Worm (Caenorhabditis elegans): ENCODE measurements around the gene flh-1.

The flh-1 gene

ce11 chrIV:9243670-9244069 lies 20.4 kb downstream of the flh-1 start, which contains the start of gene rab-28:
TSS of gene rab-28 (minus strand) at chrIV:9244012.
- TF ChIP-seq W03F9.2 (tag; optimal IDR thresholded peaks at IDR 0.05) (no peak), him-1 (tag; optimal IDR thresholded peaks at IDR 0.05) (no peak), dao-5 (tag; optimal IDR thresholded peaks at IDR 0.05) (no peak)

DNA sequence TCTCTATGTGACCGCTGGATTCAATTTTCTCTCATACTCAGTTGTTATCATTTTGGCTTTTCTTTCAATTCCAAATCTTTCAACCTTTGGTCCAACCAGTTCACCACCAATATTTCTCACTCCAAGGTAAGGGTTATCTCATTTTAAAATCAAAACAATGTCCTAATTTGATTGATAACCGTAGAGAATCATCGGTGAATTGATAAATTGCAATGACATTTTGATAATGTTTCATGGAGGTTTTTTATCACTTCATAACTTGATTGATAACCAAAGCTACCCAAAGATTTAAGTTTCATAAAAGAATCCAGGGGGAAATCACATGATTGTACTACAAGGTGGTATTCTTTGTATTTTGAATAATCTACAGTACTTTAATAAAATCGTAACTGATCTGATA lies 24.9 kb downstream of the flh-1 start:
- no peak for TF ChIP-seq him-1 (tag; optimal IDR thresholded peaks at IDR 0.05)
- no peak for TF ChIP-seq dao-5 (tag; optimal IDR thresholded peaks at IDR 0.05)
- no peak for TF ChIP-seq W03F9.2 (tag; optimal IDR thresholded peaks at IDR 0.05)

DNA sequence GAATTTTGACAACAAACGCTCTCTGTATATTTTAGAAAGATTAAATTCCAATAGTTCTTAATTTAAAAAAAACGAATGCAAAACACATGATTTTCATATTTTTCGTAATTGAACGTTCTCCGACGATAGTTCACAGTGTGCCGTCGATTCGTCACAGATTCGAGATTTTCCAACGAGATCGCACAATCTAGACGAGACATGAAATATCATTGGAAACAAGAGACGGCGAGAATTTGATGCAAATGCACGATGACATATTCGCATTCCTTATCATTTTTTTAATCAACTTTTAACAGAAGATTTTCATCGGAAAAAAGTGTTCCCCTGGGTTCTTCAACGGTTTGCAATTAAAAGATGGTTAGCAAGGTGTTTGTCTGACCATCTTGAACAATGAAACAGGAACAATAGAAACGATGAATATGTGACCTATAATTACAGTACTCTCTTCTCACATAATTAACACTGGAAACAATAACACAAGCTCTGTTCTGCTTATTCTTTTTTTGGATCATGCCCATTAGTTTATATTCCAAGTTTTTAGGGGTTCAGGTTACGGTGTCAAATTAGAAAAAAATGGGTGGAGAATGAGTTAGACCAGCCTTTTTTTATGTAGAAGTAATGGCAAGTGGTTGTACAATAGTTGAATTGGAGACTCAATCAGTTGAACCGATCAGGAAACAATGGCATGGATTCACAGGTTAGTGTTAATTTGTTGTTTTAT lies 31.5 kb downstream of the flh-1 start, which contains the start of gene Y11D7A.3:
Gene Y11D7A.3 (plus strand): TSS at position 671 of the 721 bp plus-strand sequence.
- TF ChIP-seq dao-5 (tag; optimal IDR thresholded peaks at IDR 0.05) (no peak), him-1 (tag; optimal IDR thresholded peaks at IDR 0.05) (no peak), W03F9.2 (tag; optimal IDR thresholded peaks at IDR 0.05) (no peak)

ce11 chrIV:9227650-9228049 lies 36.4 kb downstream of the flh-1 start:
- TF ChIP-seq dao-5 (tag; optimal IDR thresholded peaks at IDR 0.05) (no peak), him-1 (tag; optimal IDR thresholded peaks at IDR 0.05) (no peak), W03F9.2 (tag; optimal IDR thresholded peaks at IDR 0.05) (no peak)

- TF ChIP-seq dao-5 (tag; optimal IDR thresholded peaks at IDR 0.05), result no peak
- no peak for TF ChIP-seq him-1 (tag; optimal IDR thresholded peaks at IDR 0.05)
- TF ChIP-seq W03F9.2 (tag; optimal IDR thresholded peaks at IDR 0.05), result no peak
These were observed 39.2 kb downstream of the flh-1 start, which contains the start of gene C46C2.3 for ce11 chrIV:9224825-9225224. TSS of gene C46C2.3 (plus strand) at chrIV:9225125.

DNA sequence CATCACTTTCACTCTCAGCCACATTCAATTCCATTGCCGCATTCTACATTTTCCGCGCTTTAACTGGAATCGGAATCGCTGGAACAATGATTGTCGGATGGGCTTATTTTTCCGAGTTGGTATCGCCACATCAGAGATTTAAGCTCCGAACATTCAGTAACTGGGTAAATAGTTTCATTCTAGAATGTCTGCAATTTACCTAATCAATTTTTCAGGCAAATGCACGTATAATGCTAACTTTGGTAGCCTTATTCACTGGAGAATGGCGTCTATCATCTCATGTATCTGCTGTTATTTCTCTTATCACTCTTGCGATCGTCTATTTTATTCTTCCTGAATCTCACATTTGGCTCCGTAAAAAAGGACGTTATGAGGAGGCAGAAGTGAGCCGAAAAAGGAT lies 45.7 kb downstream of the flh-1 start:
- TF ChIP-seq dao-5 (tag; optimal IDR thresholded peaks at IDR 0.05), result no peak
- TF ChIP-seq W03F9.2 (tag; optimal IDR thresholded peaks at IDR 0.05), result no peak
- no peak for TF ChIP-seq him-1 (tag; optimal IDR thresholded peaks at IDR 0.05)

- TF ChIP-seq W03F9.2 (tag; optimal IDR thresholded peaks at IDR 0.05) (no peak), dao-5 (tag; optimal IDR thresholded peaks at IDR 0.05) (no peak), him-1 (tag; optimal IDR thresholded peaks at IDR 0.05) (no peak)
These were observed 46.6 kb downstream of the flh-1 start, which contains the start of gene C46C2.2 for ce11 chrIV:9217426-9217825. TSS of gene C46C2.2 (plus strand) at chrIV:9217726.

ce11 chrIV:9216956-9217355 lies 47.1 kb downstream of the flh-1 start:
- TF ChIP-seq him-1 (tag; optimal IDR thresholded peaks at IDR 0.05), result no peak

DNA sequence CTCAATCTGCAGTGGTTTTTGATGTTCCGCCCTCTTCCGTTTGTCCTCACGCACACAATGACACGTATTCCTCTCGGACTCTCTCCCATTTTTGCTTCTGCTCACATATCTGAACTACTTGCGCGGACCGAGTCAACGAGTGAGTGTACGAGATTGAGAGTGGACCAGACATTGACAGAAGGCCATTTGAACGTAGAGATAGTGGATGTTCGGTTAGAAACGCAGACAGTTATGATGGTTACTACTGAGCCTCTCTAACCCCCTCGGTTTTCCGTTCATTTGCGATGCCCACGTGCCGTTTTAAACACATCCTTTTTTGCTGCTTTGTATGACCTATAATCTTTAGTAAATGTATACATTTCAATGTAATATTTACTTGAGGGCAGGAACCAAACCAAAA lies 47.6 kb downstream of the flh-1 start:
- TF ChIP-seq W03F9.2 (tag; optimal IDR thresholded peaks at IDR 0.05), result no peak
- no peak for TF ChIP-seq him-1 (tag; optimal IDR thresholded peaks at IDR 0.05)
- TF ChIP-seq dao-5 (tag; optimal IDR thresholded peaks at IDR 0.05), result no peak

- TF ChIP-seq W03F9.2 (tag; optimal IDR thresholded peaks at IDR 0.05), result no peak
- no peak for TF ChIP-seq him-1 (tag; optimal IDR thresholded peaks at IDR 0.05)
- no peak for TF ChIP-seq dao-5 (tag; optimal IDR thresholded peaks at IDR 0.05)
These were observed 48.2 kb downstream of the flh-1 start for ce11 chrIV:9215824-9216223.

- TF ChIP-seq W03F9.2 (tag; optimal IDR thresholded peaks at IDR 0.05) (no peak), him-1 (tag; optimal IDR thresholded peaks at IDR 0.05) (no peak), dao-5 (tag; optimal IDR thresholded peaks at IDR 0.05) (no peak)
These were observed 49.2 kb downstream of the flh-1 start for ce11 chrIV:9214823-9215222.

- no peak for TF ChIP-seq W03F9.2 (tag; optimal IDR thresholded peaks at IDR 0.05)
- TF ChIP-seq him-1 (tag; optimal IDR thresholded peaks at IDR 0.05), result no peak
- TF ChIP-seq dao-5 (tag; optimal IDR thresholded peaks at IDR 0.05), result no peak
These were observed 51.9 kb downstream of the flh-1 start, which contains the start of gene C46C2.6 for ce11 chrIV:9212121-9212520. TSS of gene C46C2.6 (plus strand) at chrIV:9212421.
